Worm (Caenorhabditis elegans): ENCODE results near the gene Y53F4B.5.

ce11 chrII:14968275-14968674 lies 15.5 kb downstream of the Y53F4B.5 start:
- TF ChIP-seq unc-62 (GFP tag; optimal IDR thresholded peaks at IDR 0.05), result no peak
- no peak for TF ChIP-seq nhr-28 (tag; optimal IDR thresholded peaks at IDR 0.05)
- TF ChIP-seq mls-2 (tag; optimal IDR thresholded peaks at IDR 0.05), result no peak
- TF ChIP-seq ceh-43 (GFP tag; optimal IDR thresholded peaks at IDR 0.05), result no peak
- no peak for TF ChIP-seq ztf-11 (tag; optimal IDR thresholded peaks at IDR 0.05)
- no peak for TF ChIP-seq mep-1 (tag; optimal IDR thresholded peaks at IDR 0.05)
